Comparison of ENCODE assay signal across 3 fruit fly cellular contexts in the genomic region with DNA sequence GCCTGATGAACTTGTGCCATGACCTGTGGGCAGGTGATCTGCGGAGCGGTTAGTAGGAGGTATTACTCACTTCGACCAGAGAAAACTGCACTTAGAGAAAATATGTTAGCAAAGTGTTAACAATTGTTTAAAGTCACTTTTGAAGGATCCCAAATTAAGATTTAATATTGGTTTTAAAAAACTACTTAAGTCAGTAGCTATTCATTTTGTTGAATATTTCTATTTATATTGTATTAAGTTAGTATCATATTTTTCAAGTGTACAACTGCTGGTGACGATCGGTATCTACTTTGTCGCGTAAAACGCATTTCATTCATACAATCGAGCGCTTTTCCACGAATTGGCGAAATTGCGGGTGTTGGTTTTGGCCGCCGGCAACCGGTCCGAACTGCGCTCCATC.
TF ChIP-seq lines count a peak whose summit lies in the region.

No protein-coding gene starts in this region.

- TF ChIP-seq CTCF in whole organism, embryonic (GFP tag; optimal IDR thresholded peaks at IDR 0.05; lab: Kevin White, UChicago) = no peak

TF ChIP-seq in whole organism, embryonic, 481 proteins besides CTCF, POLR2A, EP300 and RAD21:
- no peak for TF ChIP-seq CoRest (tag; optimal IDR thresholded peaks at IDR 0.05; lab: Kevin White, UChicago)
- no peak for TF ChIP-seq yki (optimal IDR thresholded peaks at IDR 0.05; lab: Kevin White, UChicago)
- TF ChIP-seq CG6175 (GFP tag; IDR thresholded peaks at IDR 0.05; lab: Robert Waterston, UW) = no peak
- TF ChIP-seq row (GFP tag; IDR thresholded peaks at IDR 0.05; lab: Robert Waterston, UW) = peak; percentile 30; the same call in 2 of the 3 replicates
- no peak for TF ChIP-seq ro (GFP tag; IDR thresholded peaks at IDR 0.05; lab: Robert Waterston, UW)
- TF ChIP-seq CG13775 (GFP tag; optimal IDR thresholded peaks at IDR 0.05; lab: Kevin White, UChicago) = no peak
- peak; percentile 5 for TF ChIP-seq Sox102F (GFP tag; optimal IDR thresholded peaks at IDR 0.05; lab: Kevin White, UChicago)
- TF ChIP-seq gem (tag; optimal IDR thresholded peaks at IDR 0.05; lab: Kevin White, UChicago) = peak; percentile 31
- no peak for TF ChIP-seq onecut (GFP tag; IDR thresholded peaks at IDR 0.05; lab: Robert Waterston, UW)
- TF ChIP-seq CG2712 (tag; optimal IDR thresholded peaks at IDR 0.05; lab: Kevin White, UChicago) = no peak
- no peak for TF ChIP-seq CG14441 (GFP tag; IDR thresholded peaks at IDR 0.05; lab: Robert Waterston, UW)
- no peak for TF ChIP-seq bigmax (GFP tag; optimal IDR thresholded peaks at IDR 0.05; lab: Kevin White, UChicago)

TF ChIP-seq in whole organism, prepupa, 60 proteins besides CTCF, POLR2A, EP300 and RAD21:
- peak; percentile 46 for TF ChIP-seq CG4318 (GFP tag; optimal IDR thresholded peaks at IDR 0.05; lab: Kevin White, UChicago)
- TF ChIP-seq dac (GFP tag; optimal IDR thresholded peaks at IDR 0.05; lab: Kevin White, UChicago) = no peak
- peak; percentile 75 for TF ChIP-seq CG32006 (GFP tag; optimal IDR thresholded peaks at IDR 0.05; lab: Kevin White, UChicago)
- TF ChIP-seq CG15336 (GFP tag; IDR thresholded peaks at IDR 0.05; lab: Robert Waterston, UW) = peak; percentile 83
- TF ChIP-seq Hr38 (GFP tag; optimal IDR thresholded peaks at IDR 0.05; lab: Kevin White, UChicago) = no peak
- TF ChIP-seq achi (GFP tag; optimal IDR thresholded peaks at IDR 0.05; lab: Kevin White, UChicago) = peak; percentile 32
- TF ChIP-seq CG6854 (GFP tag; optimal IDR thresholded peaks at IDR 0.05; lab: Kevin White, UChicago) = no peak
- no peak for TF ChIP-seq CG11902 (GFP tag; optimal IDR thresholded peaks at IDR 0.05; lab: Kevin White, UChicago)
- peak; percentile 9 for TF ChIP-seq Ets96B (tag; optimal IDR thresholded peaks at IDR 0.05; lab: Kevin White, UChicago)
- peak; percentile 6 for TF ChIP-seq Lpt (GFP tag; optimal IDR thresholded peaks at IDR 0.05; lab: Kevin White, UChicago)
- peak; percentile 71 for TF ChIP-seq eg (GFP tag; IDR thresholded peaks at IDR 0.05; lab: Robert Waterston, UW)
- TF ChIP-seq Met (GFP tag; optimal IDR thresholded peaks at IDR 0.05; lab: Kevin White, UChicago) = no peak
- TF ChIP-seq fd85E (GFP tag; optimal IDR thresholded peaks at IDR 0.05; lab: Kevin White, UChicago) = no peak
- TF ChIP-seq acj6 (GFP tag; optimal IDR thresholded peaks at IDR 0.05; lab: Kevin White, UChicago) = peak; percentile 29
- no peak for TF ChIP-seq CG8319 (GFP tag; optimal IDR thresholded peaks at IDR 0.05; lab: Kevin White, UChicago)
- TF ChIP-seq salr (GFP tag; optimal IDR thresholded peaks at IDR 0.05; lab: Kevin White, UChicago) = no peak
- TF ChIP-seq fd59A (GFP tag; optimal IDR thresholded peaks at IDR 0.05; lab: Kevin White, UChicago) = no peak
- peak; percentile 83 for TF ChIP-seq CG8119 (GFP tag; IDR thresholded peaks at IDR 0.05; lab: Robert Waterston, UW)
- no peak for TF ChIP-seq vri (GFP tag; optimal IDR thresholded peaks at IDR 0.05; lab: Kevin White, UChicago)
- TF ChIP-seq Eip93F (GFP tag; optimal IDR thresholded peaks at IDR 0.05; lab: Kevin White, UChicago) = no peak
- TF ChIP-seq pdm3 (GFP tag; optimal IDR thresholded peaks at IDR 0.05; lab: Kevin White, UChicago) = peak; percentile 27
- TF ChIP-seq Sox102F (GFP tag; optimal IDR thresholded peaks at IDR 0.05; lab: Kevin White, UChicago) = no peak
- TF ChIP-seq svp (GFP tag; lab: Kevin White, UChicago) = peak; percentile 65
- TF ChIP-seq fkh (GFP tag; optimal IDR thresholded peaks at IDR 0.05; lab: Kevin White, UChicago) = no peak
- peak; percentile 17 for TF ChIP-seq OdsH (GFP tag; optimal IDR thresholded peaks at IDR 0.05; lab: Kevin White, UChicago)
- no peak for TF ChIP-seq CG7368 (GFP tag; optimal IDR thresholded peaks at IDR 0.05; lab: Kevin White, UChicago)
- peak; percentile 74 for TF ChIP-seq Hr4 (GFP tag; optimal IDR thresholded peaks at IDR 0.05; lab: Kevin White, UChicago)
- TF ChIP-seq net (GFP tag; optimal IDR thresholded peaks at IDR 0.05; lab: Kevin White, UChicago) = no peak
- no peak for TF ChIP-seq CG6808 (GFP tag; optimal IDR thresholded peaks at IDR 0.05; lab: Kevin White, UChicago)
- TF ChIP-seq Eip78C (GFP tag; lab: Kevin White, UChicago) = peak; percentile 77
- TF ChIP-seq CG11294 (GFP tag; IDR thresholded peaks at IDR 0.05; lab: Robert Waterston, UW) = 0 out of 2 replicates have a peak, but pooled peaks have one; percentile 11
- TF ChIP-seq CG34406 (GFP tag; optimal IDR thresholded peaks at IDR 0.05; lab: Kevin White, UChicago) = no peak
- TF ChIP-seq cyc (GFP tag; optimal IDR thresholded peaks at IDR 0.05; lab: Kevin White, UChicago) = no peak
- TF ChIP-seq ss (GFP tag; optimal IDR thresholded peaks at IDR 0.05; lab: Kevin White, UChicago) = no peak
- TF ChIP-seq CG6163 (GFP tag; IDR thresholded peaks at IDR 0.05; lab: Robert Waterston, UW) = 0 out of 3 replicates have a peak, but pooled peaks have one; percentile 36
- peak; percentile 49 for TF ChIP-seq Gug (GFP tag; IDR thresholded peaks at IDR 0.05; lab: Robert Waterston, UW)

TF ChIP-seq in whole organism, pupa, 21 proteins besides CTCF, POLR2A, EP300 and RAD21:
- TF ChIP-seq CG17806 (tag; optimal IDR thresholded peaks at IDR 0.05; lab: Kevin White, UChicago) = no peak
- TF ChIP-seq Snoo (tag; optimal IDR thresholded peaks at IDR 0.05; lab: Kevin White, UChicago) = no peak
- 0 out of 3 replicates have a peak, but pooled peaks have one; percentile 48 for TF ChIP-seq CG4496 (GFP tag; IDR thresholded peaks at IDR 0.05; lab: Robert Waterston, UW)
- peak; percentile 7 for TF ChIP-seq Pif1A (GFP tag; optimal IDR thresholded peaks at IDR 0.05; lab: Kevin White, UChicago)
- TF ChIP-seq fd96Ca (GFP tag; IDR thresholded peaks at IDR 0.05; lab: Robert Waterston, UW) = no peak
- TF ChIP-seq CG12605 (GFP tag; IDR thresholded peaks at IDR 0.05; lab: Robert Waterston, UW) = peak; percentile 21; the same call in 1 of the 2 replicates
- TF ChIP-seq EcR (GFP tag; optimal IDR thresholded peaks at IDR 0.05; lab: Kevin White, UChicago) = no peak
- peak; percentile 15 for TF ChIP-seq CG8301 (tag; optimal IDR thresholded peaks at IDR 0.05; lab: Kevin White, UChicago)
- no peak for TF ChIP-seq CG10348 (GFP tag; IDR thresholded peaks at IDR 0.05; lab: Robert Waterston, UW)
- peak; percentile 34 for TF ChIP-seq Ets98B (GFP tag; IDR thresholded peaks at IDR 0.05; lab: Robert Waterston, UW)
- no peak for TF ChIP-seq CG14655 (GFP tag; optimal IDR thresholded peaks at IDR 0.05; lab: Kevin White, UChicago)
- peak; percentile 4 for TF ChIP-seq CG9948 (tag; optimal IDR thresholded peaks at IDR 0.05; lab: Kevin White, UChicago)
- no peak for TF ChIP-seq gl (tag; optimal IDR thresholded peaks at IDR 0.05; lab: Kevin White, UChicago)
